Fruit fly (Drosophila melanogaster): Measurements from ENCODE around the gene mei-41.

Gene mei-41

dm6 chrX:16441245-16441644 is 49.7 kb downstream of the mei-41 start, which contains the start of the genes Cdc50 and rngo (continued):
- TF ChIP-seq Adf1 (GFP tag; IDR thresholded peaks at IDR 0.05): 0 out of 2 replicates have a peak, but pooled peaks have one; percentile 27
- no peak for TF ChIP-seq Nf-YC (tag; optimal IDR thresholded peaks at IDR 0.05)
- TF ChIP-seq ato (GFP tag; IDR thresholded peaks at IDR 0.05; ENCODE audit: partially characterized antibody): peak; percentile 91
- peak; percentile 99 for TF ChIP-seq vnd (GFP tag; IDR thresholded peaks at IDR 0.05; ENCODE audit: partially characterized antibody)
- no peak for TF ChIP-seq dmrt99B (tag; optimal IDR thresholded peaks at IDR 0.05)
- TF ChIP-seq kah (GFP tag; optimal IDR thresholded peaks at IDR 0.05): no peak
- no peak for TF ChIP-seq pros (GFP tag; optimal IDR thresholded peaks at IDR 0.05)
- TF ChIP-seq CG33213 (GFP tag; optimal IDR thresholded peaks at IDR 0.05): peak; percentile 23
- TF ChIP-seq row (GFP tag; IDR thresholded peaks at IDR 0.05): peak; percentile 67
- peak; percentile 70 for TF ChIP-seq lbe (GFP tag; optimal IDR thresholded peaks at IDR 0.05)
- no peak for TF ChIP-seq CG14050 (GFP tag; IDR thresholded peaks at IDR 0.05)
- peak in 1 of 3 experiments; percentile 35 for TF ChIP-seq lola (GFP tag; optimal IDR thresholded peaks at IDR 0.05)
- no peak for TF ChIP-seq ara (GFP tag; IDR thresholded peaks at IDR 0.05)
- TF ChIP-seq Dp (GFP tag; optimal IDR thresholded peaks at IDR 0.05): peak; percentile 63
- TF ChIP-seq CG3847 (GFP tag; IDR thresholded peaks at IDR 0.05): peak; percentile 37; the same call in 1 of the 2 replicates
- peak; percentile 39 for TF ChIP-seq jumu (GFP tag; optimal IDR thresholded peaks at IDR 0.05)
- TF ChIP-seq hth (optimal IDR thresholded peaks at IDR 0.05): no peak
- peak; percentile 5 for TF ChIP-seq zen (tag; optimal IDR thresholded peaks at IDR 0.05)
- peak; percentile 49 for TF ChIP-seq CG13775 (GFP tag; optimal IDR thresholded peaks at IDR 0.05)
- TF ChIP-seq CG9817 (tag; optimal IDR thresholded peaks at IDR 0.05): no peak
- no peak for TF ChIP-seq sima (GFP tag; optimal IDR thresholded peaks at IDR 0.05)
- no peak for TF ChIP-seq CG10366 (GFP tag; IDR thresholded peaks at IDR 0.05)
- TF ChIP-seq gfzf (GFP tag; optimal IDR thresholded peaks at IDR 0.05): peak; percentile 52
- no peak for TF ChIP-seq CG3065 (GFP tag; optimal IDR thresholded peaks at IDR 0.05)
- TF ChIP-seq kay (GFP tag; optimal IDR thresholded peaks at IDR 0.05): peak; percentile 56
- no peak for TF ChIP-seq CG3163 (GFP tag; optimal IDR thresholded peaks at IDR 0.05)
- TF ChIP-seq trh (GFP tag; optimal IDR thresholded peaks at IDR 0.05): no peak
- no peak for TF ChIP-seq CG11695 (GFP tag; IDR thresholded peaks at IDR 0.05)
- TF ChIP-seq bsh (GFP tag; optimal IDR thresholded peaks at IDR 0.05): no peak
- TF ChIP-seq HLH3B (GFP tag; IDR thresholded peaks at IDR 0.05): no peak
- TF ChIP-seq Doc3 (GFP tag; IDR thresholded peaks at IDR 0.05; ENCODE audit: partially characterized antibody): peak; percentile 98
- peak; percentile 33 for TF ChIP-seq CG3281 (GFP tag; optimal IDR thresholded peaks at IDR 0.05)
- peak; percentile 28 for TF ChIP-seq dmrt11E (tag; optimal IDR thresholded peaks at IDR 0.05)
- TF ChIP-seq CG8290 (GFP tag; optimal IDR thresholded peaks at IDR 0.05): peak; percentile 31
- peak in 1 of 2 experiments; percentile 29 for TF ChIP-seq CG8290 (tag; optimal IDR thresholded peaks at IDR 0.05)
- TF ChIP-seq dm (GFP tag; optimal IDR thresholded peaks at IDR 0.05): peak; percentile 65
- peak; percentile 12 for TF ChIP-seq mam (GFP tag; optimal IDR thresholded peaks at IDR 0.05)
- no peak for TF ChIP-seq Nf-YB (GFP tag; optimal IDR thresholded peaks at IDR 0.05)
- peak; percentile 86 for TF ChIP-seq Med (GFP tag)
- TF ChIP-seq bigmax (GFP tag; optimal IDR thresholded peaks at IDR 0.05): no peak
- no peak for TF ChIP-seq Atf3 (GFP tag; optimal IDR thresholded peaks at IDR 0.05)
- no peak for TF ChIP-seq Lpt (GFP tag; optimal IDR thresholded peaks at IDR 0.05)
- TF ChIP-seq CG17385 (GFP tag; optimal IDR thresholded peaks at IDR 0.05): peak; percentile 61
- TF ChIP-seq YL-1 (GFP tag; optimal IDR thresholded peaks at IDR 0.05): peak; percentile 63
- peak; percentile 72 for TF ChIP-seq trem (tag; optimal IDR thresholded peaks at IDR 0.05)
- TF ChIP-seq Lhr (GFP tag; optimal IDR thresholded peaks at IDR 0.05): no peak
- no peak for TF ChIP-seq D19A (tag; optimal IDR thresholded peaks at IDR 0.05)
- TF ChIP-seq CG3838 (GFP tag; optimal IDR thresholded peaks at IDR 0.05): no peak
- TF ChIP-seq CG7839 (tag; optimal IDR thresholded peaks at IDR 0.05): no peak
- no peak for TF ChIP-seq Ets65A (GFP tag)
- peak; percentile 81 for TF ChIP-seq Dref (GFP tag; IDR thresholded peaks at IDR 0.05)
- peak; percentile 56 for TF ChIP-seq CG12391 (tag; optimal IDR thresholded peaks at IDR 0.05)

All from whole organism, embryonic.